Fruit fly (Drosophila melanogaster): Measurements from ENCODE around the gene CDase.

CDase gene

dm6 chr3R:30459066-30459935 lies at the start of gene CDase, which contains the start of gene CG2224:
CDase (plus strand) TSS chr3R:30459521.
CG2224 (minus strand) TSS chr3R:30459300.
- peak; percentile 8 for TF ChIP-seq Eip78C (GFP tag)
- TF ChIP-seq cyc (GFP tag; optimal IDR thresholded peaks at IDR 0.05), result no peak

- TF ChIP-seq CG8119 (GFP tag; IDR thresholded peaks at IDR 0.05) (no peak), Eip78C (GFP tag) (peak; percentile 78), Eip93F (GFP tag; optimal IDR thresholded peaks at IDR 0.05) (no peak), spab (GFP tag; optimal IDR thresholded peaks at IDR 0.05) (peak; percentile 18), CG6808 (GFP tag; optimal IDR thresholded peaks at IDR 0.05) (peak; percentile 35), CG10669 (GFP tag; optimal IDR thresholded peaks at IDR 0.05) (peak; percentile 50), Sox14 (GFP tag; optimal IDR thresholded peaks at IDR 0.05) (peak; percentile 50), eg (GFP tag; IDR thresholded peaks at IDR 0.05) (peak; percentile 58), Eip75B (GFP tag; optimal IDR thresholded peaks at IDR 0.05) (peak; percentile 49), CG11902 (GFP tag; optimal IDR thresholded peaks at IDR 0.05) (peak; percentile 35), Lpt (GFP tag; optimal IDR thresholded peaks at IDR 0.05) (no peak), CG3032 (tag; optimal IDR thresholded peaks at IDR 0.05) (no peak), CG8319 (GFP tag; optimal IDR thresholded peaks at IDR 0.05) (peak; percentile 20), CG31627 (GFP tag; optimal IDR thresholded peaks at IDR 0.05) (peak; percentile 71), Hr38 (GFP tag; optimal IDR thresholded peaks at IDR 0.05) (no peak), CG6163 (GFP tag; IDR thresholded peaks at IDR 0.05) (peak; percentile 82), svp (GFP tag) (peak; percentile 80), Ets21C (GFP tag; optimal IDR thresholded peaks at IDR 0.05) (peak; percentile 53), Hr4 (GFP tag; optimal IDR thresholded peaks at IDR 0.05) (peak; percentile 30), CG3919 (GFP tag; optimal IDR thresholded peaks at IDR 0.05) (peak; percentile 69), Hr39 (GFP tag; optimal IDR thresholded peaks at IDR 0.05) (peak; percentile 75), dsx (GFP tag; optimal IDR thresholded peaks at IDR 0.05; ENCODE audit: poor library complexity, severe bottlenecking) (no peak), CG32006 (GFP tag; optimal IDR thresholded peaks at IDR 0.05) (no peak), CG7368 (GFP tag; optimal IDR thresholded peaks at IDR 0.05) (peak; percentile 40), vri (GFP tag; optimal IDR thresholded peaks at IDR 0.05) (peak; percentile 33), cyc (GFP tag; optimal IDR thresholded peaks at IDR 0.05) (peak; percentile 70), CG6276 (GFP tag; optimal IDR thresholded peaks at IDR 0.05) (no peak), CG1621 (tag; optimal IDR thresholded peaks at IDR 0.05) (peak; percentile 6), CG10631 (GFP tag; optimal IDR thresholded peaks at IDR 0.05) (peak; percentile 22), esn (GFP tag; optimal IDR thresholded peaks at IDR 0.05) (peak; percentile 70), OdsH (GFP tag; optimal IDR thresholded peaks at IDR 0.05) (peak; percentile 52), topi (GFP tag; optimal IDR thresholded peaks at IDR 0.05) (peak; percentile 72), achi (GFP tag; optimal IDR thresholded peaks at IDR 0.05) (peak; percentile 49), Ets96B (tag; optimal IDR thresholded peaks at IDR 0.05) (peak; percentile 40), Smox (GFP tag; optimal IDR thresholded peaks at IDR 0.05) (peak; percentile 49), CG6792 (GFP tag; optimal IDR thresholded peaks at IDR 0.05) (peak; percentile 66), acj6 (GFP tag; optimal IDR thresholded peaks at IDR 0.05) (peak; percentile 54), CG11762 (GFP tag; optimal IDR thresholded peaks at IDR 0.05; ENCODE audit: insufficient read depth) (peak; percentile 14), Sox102F (GFP tag; optimal IDR thresholded peaks at IDR 0.05) (peak; percentile 56), CG4318 (GFP tag; optimal IDR thresholded peaks at IDR 0.05) (no peak), lz (GFP tag; optimal IDR thresholded peaks at IDR 0.05) (peak; percentile 54), CG8632 (GFP tag; optimal IDR thresholded peaks at IDR 0.05) (peak; percentile 30), Sox15 (GFP tag; optimal IDR thresholded peaks at IDR 0.05) (peak; percentile 43), ss (GFP tag; optimal IDR thresholded peaks at IDR 0.05) (peak in 1 of 2 experiments; percentile 27), pdm3 (GFP tag; optimal IDR thresholded peaks at IDR 0.05) (peak; percentile 57), CG15336 (GFP tag; IDR thresholded peaks at IDR 0.05) (no peak)
Measured at dm6 chr3R:30413795-30414194, 45.5 kb upstream of the CDase start.

Measured in whole organism, prepupa.